Fruit fly (Drosophila melanogaster) whole organism, embryonic: ENCODE results near the gene CG43062.

ENCODE experiments used
- Atf-2 ChIP-seq: fragments of 200-800 bp; sonication (Bioruptor generic); optimal IDR thresholded peaks from 2 replicates; lab custom pipeline; 2016; ENCODE audit warnings: missing biosample characterization, missing genetic modification characterization
- Bgb ChIP-seq: fragments of 200-800 bp; sonication (Bioruptor generic); IDR thresholded peaks from 2 replicates; pipeline ENCODE4 v1.3.6; 2022; ENCODE audit warnings: missing biosample characterization, missing genetic modification characterization; ENCODE audit not compliant: partially characterized antibody
- C15 ChIP-seq: fragments of 200-800 bp; sonication (Bioruptor generic); IDR thresholded peaks from 3 replicates; pipeline ENCODE4 v1.3.6; 2022; ENCODE audit warnings: missing biosample characterization, missing genetic modification characterization
- CG10321 ChIP-seq: fragments of 200-800 bp; sonication (Bioruptor generic); IDR thresholded peaks from 2 replicates; pipeline ENCODE4 v1.3.6; 2022; ENCODE audit warnings: missing biosample characterization, missing genetic modification characterization
- CG11398 ChIP-seq: fragments of 200-800 bp; sonication (Bioruptor generic); optimal IDR thresholded peaks from 2 replicates; lab custom pipeline; 2016; ENCODE audit warnings: missing biosample characterization, missing genetic modification characterization
- CG11560 ChIP-seq: fragments of 200-800 bp; sonication (Bioruptor generic); IDR thresholded peaks from 3 replicates; pipeline ENCODE4 v1.3.6; 2022; ENCODE audit warnings: missing biosample characterization, missing genetic modification characterization
- CG11723 ChIP-seq: fragments of 200-800 bp; sonication (Bioruptor generic); optimal IDR thresholded peaks from 2 replicates; lab custom pipeline; 2017; ENCODE audit warnings: missing biosample characterization, mild to moderate bottlenecking, missing genetic modification characterization
- CG1529 ChIP-seq: fragments of 200-800 bp; sonication (Bioruptor generic); optimal IDR thresholded peaks from 3 replicates; lab custom pipeline; 2018; ENCODE audit warnings: missing biosample characterization, missing genetic modification characterization
- CG16779 ChIP-seq: fragments of 200-800 bp; sonication (Bioruptor generic); IDR thresholded peaks from 2 replicates; pipeline ENCODE4 v1.3.6; 2022; ENCODE audit warnings: missing biosample characterization, missing genetic modification characterization
- CG16815 ChIP-seq: fragments of 200-800 bp; sonication (Bioruptor generic); optimal IDR thresholded peaks from 3 replicates; lab custom pipeline; 2017; ENCODE audit warnings: missing biosample characterization, mild to moderate bottlenecking, missing genetic modification characterization
- CG17359 ChIP-seq: fragments of 200-800 bp; sonication (Bioruptor generic); optimal IDR thresholded peaks from 3 replicates; lab custom pipeline; 2018; ENCODE audit warnings: missing biosample characterization, mild to moderate bottlenecking, missing genetic modification characterization, moderate library complexity
- CG18011 ChIP-seq: fragments of 200-800 bp; sonication (Bioruptor generic); optimal IDR thresholded peaks from 2 replicates; lab custom pipeline; 2017; ENCODE audit warnings: missing biosample characterization, missing genetic modification characterization, mild to moderate bottlenecking, moderate library complexity, missing genotype
- CG18262 ChIP-seq: fragments of 200-800 bp; optimal IDR thresholded peaks from 3 replicates; lab custom pipeline; 2019; ENCODE audit warnings: missing biosample characterization, mild to moderate bottlenecking, missing genetic modification characterization, moderate library complexity
- CG1832 ChIP-seq: fragments of 200-800 bp; sonication (Bioruptor generic); optimal IDR thresholded peaks from 2 replicates; lab custom pipeline; 2017; ENCODE audit warnings: missing biosample characterization, mild to moderate bottlenecking, missing genetic modification characterization, inconsistent platforms
- CG4328 ChIP-seq: fragments of 200-800 bp; sonication (Bioruptor generic); optimal IDR thresholded peaks from 3 replicates; lab custom pipeline; 2017; ENCODE audit warnings: missing biosample characterization, missing genetic modification reagents, missing genetic modification characterization
- CG4424 ChIP-seq: fragments of 200-800 bp; sonication (Bioruptor generic); optimal IDR thresholded peaks from 3 replicates; lab custom pipeline; 2016; ENCODE audit warnings: missing biosample characterization, missing genetic modification characterization
- CG5245 ChIP-seq: fragments of 200-800 bp; sonication (Bioruptor generic); optimal IDR thresholded peaks from 3 replicates; lab custom pipeline; 2016; ENCODE audit warnings: missing biosample characterization, missing genetic modification characterization
- CG7987 ChIP-seq: fragments of 200-800 bp; sonication (Bioruptor generic); optimal IDR thresholded peaks from 2 replicates; lab custom pipeline; 2018; ENCODE audit warnings: missing biosample characterization, mild to moderate bottlenecking, missing genetic modification characterization, moderate library complexity
- CG8290 ChIP-seq, 3 experiments: fragments of 200-800 bp; sonication (Bioruptor generic); optimal IDR thresholded peaks; 2 replicates each; lab custom pipeline; 2016 to 2019; ENCODE audit warnings: missing biosample characterization in 3 of 3, missing genetic modification characterization in 3 of 3, mild to moderate bottlenecking in 2 of 3, moderate library complexity in 1 of 3
- D ChIP-seq, 2 experiments: fragments of 200-800 bp in 1 of 2; fragments of >200 bp in 1 of 2; sonication (Bioruptor generic) in 1 of 2; optimal IDR thresholded peaks; 2 replicates in 1 of 2; 3 replicates in 1 of 2; lab custom pipeline; 2017; ENCODE audit warnings: mild to moderate bottlenecking in 1 of 2, missing biosample characterization in 1 of 2, missing genetic modification characterization in 1 of 2, missing genetic modification reagents in 1 of 2
- D19B ChIP-seq: fragments of 200-800 bp; sonication (Bioruptor generic); optimal IDR thresholded peaks from 2 replicates; lab custom pipeline; 2017; ENCODE audit warnings: missing biosample characterization, mild to moderate bottlenecking, missing genetic modification characterization
- Dad ChIP-seq: fragments of 200-800 bp; sonication (Bioruptor generic); optimal IDR thresholded peaks from 3 replicates; lab custom pipeline; 2016; ENCODE audit warnings: missing biosample characterization, missing genetic modification characterization
- Dref ChIP-seq: fragments of 200-800 bp; sonication (Bioruptor generic); IDR thresholded peaks from 2 replicates; pipeline ENCODE4 v1.3.6; 2022; ENCODE audit warnings: missing biosample characterization, missing genetic modification characterization
- Ets97D ChIP-seq: fragments of 200-800 bp; sonication (Bioruptor generic); optimal IDR thresholded peaks from 3 replicates; lab custom pipeline; 2016; ENCODE audit warnings: missing biosample characterization, missing genetic modification characterization
- Fer1 ChIP-seq: fragments of 200-800 bp; sonication (Bioruptor generic); optimal IDR thresholded peaks from 2 replicates; lab custom pipeline; 2017; ENCODE audit warnings: missing biosample characterization, mild to moderate bottlenecking, missing genetic modification characterization
- HLH3B ChIP-seq: fragments of 200-800 bp; sonication (Bioruptor generic); IDR thresholded peaks from 2 replicates; pipeline ENCODE4 v1.3.6; 2022; ENCODE audit warnings: missing biosample characterization, missing genetic modification characterization
- Six4 ChIP-seq: fragments of 200-800 bp; sonication (Bioruptor generic); optimal IDR thresholded peaks from 2 replicates; lab custom pipeline; 2016; ENCODE audit warnings: missing biosample characterization, missing genetic modification characterization
- bigmax ChIP-seq: fragments of 200-800 bp; sonication (Bioruptor generic); optimal IDR thresholded peaks from 2 replicates; lab custom pipeline; 2018; ENCODE audit warnings: missing biosample characterization, mild to moderate bottlenecking, missing genetic modification characterization
- btn ChIP-seq: fragments of 200-800 bp; sonication (Bioruptor generic); optimal IDR thresholded peaks from 2 replicates; lab custom pipeline; 2016; ENCODE audit warnings: missing biosample characterization, missing genetic modification characterization
- crp ChIP-seq, 2 experiments: fragments of 200-800 bp; sonication (Bioruptor generic); optimal IDR thresholded peaks; 2 replicates in 1 of 2; 3 replicates in 1 of 2; lab custom pipeline; 2017; ENCODE audit warnings: missing biosample characterization in 2 of 2, missing genetic modification characterization in 2 of 2, mild to moderate bottlenecking in 1 of 2, moderate library complexity in 1 of 2
- da ChIP-seq: fragments of 200-800 bp; sonication (Bioruptor generic); optimal IDR thresholded peaks from 2 replicates; lab custom pipeline; 2016; ENCODE audit warnings: missing biosample characterization, missing genetic modification characterization
- fd3F ChIP-seq: fragments of 200-800 bp; sonication (Bioruptor generic); optimal IDR thresholded peaks from 2 replicates; lab custom pipeline; 2018; ENCODE audit warnings: missing biosample characterization, mild to moderate bottlenecking, missing genetic modification characterization, moderate library complexity
- fd64A ChIP-seq: fragments of 200-800 bp; sonication (Bioruptor generic); optimal IDR thresholded peaks from 3 replicates; lab custom pipeline; 2018; ENCODE audit warnings: missing biosample characterization, mild to moderate bottlenecking, missing genetic modification characterization
- ftz-f1 ChIP-seq: fragments of 200-800 bp; sonication (Bioruptor generic); optimal IDR thresholded peaks from 2 replicates; lab custom pipeline; 2016; ENCODE audit warnings: missing biosample characterization, missing genetic modification characterization
- gcm ChIP-seq: fragments of 200-800 bp; sonication (Bioruptor generic); optimal IDR thresholded peaks from 2 replicates; lab custom pipeline; 2019; ENCODE audit warnings: missing biosample characterization, mild to moderate bottlenecking, missing genetic modification characterization, moderate library complexity
- klu ChIP-seq: fragments of 200-800 bp; sonication (Bioruptor generic); IDR thresholded peaks from 2 replicates; pipeline ENCODE4 v1.3.6; 2022; ENCODE audit warnings: missing biosample characterization, missing genetic modification characterization
- lola ChIP-seq, 3 experiments: fragments of >200 bp in 2 of 3; fragments of 200-800 bp in 1 of 3; sonication (Bioruptor generic) in 1 of 3; optimal IDR thresholded peaks; 2 replicates each; lab custom pipeline; 2017 to 2019; ENCODE audit warnings: missing biosample characterization in 3 of 3, missing genetic modification characterization in 3 of 3, mild to moderate bottlenecking in 1 of 3, moderate library complexity in 1 of 3
- maf-S ChIP-seq: fragments of 200-800 bp; sonication (Bioruptor generic); optimal IDR thresholded peaks from 2 replicates; lab custom pipeline; 2016; ENCODE audit warnings: missing biosample characterization, missing genetic modification characterization
- mld ChIP-seq: fragments of 200-800 bp; sonication (Bioruptor generic); IDR thresholded peaks from 3 replicates; pipeline ENCODE4 v1.3.6; 2022; ENCODE audit warnings: missing biosample characterization, missing genetic modification characterization; ENCODE audit not compliant: partially characterized antibody
- otp ChIP-seq: fragments of 200-800 bp; sonication (Bioruptor generic); IDR thresholded peaks from 3 replicates; pipeline ENCODE4, ENCODE4 v1.3.6; 2022; ENCODE audit warnings: missing biosample characterization, missing genetic modification characterization
- pan ChIP-seq, 4 experiments: fragments of >200 bp in 3 of 4; fragments of 200-800 bp in 1 of 4; sonication (Bioruptor generic) in 1 of 4; optimal IDR thresholded peaks in 3 of 4; IDR thresholded peaks in 1 of 4; 2 replicates each; pipeline versions ENCODE4 v1.3.6 to Lab custom; 2017 to 2022; ENCODE audit warnings: missing biosample characterization in 2 of 4, missing genetic modification characterization in 2 of 4, mixed read lengths in 1 of 4
- pnt ChIP-seq: fragments of 200-800 bp; sonication (Bioruptor generic); optimal IDR thresholded peaks from 3 replicates; lab custom pipeline; 2016; ENCODE audit warnings: missing biosample characterization, missing genetic modification characterization
- pros ChIP-seq: fragments of 200-800 bp; sonication (Bioruptor generic); optimal IDR thresholded peaks from 3 replicates; lab custom pipeline; 2019; ENCODE audit warnings: missing biosample characterization, mild to moderate bottlenecking, missing genetic modification characterization, moderate library complexity
- salm ChIP-seq: fragments of 200-800 bp; sonication (Bioruptor generic); optimal IDR thresholded peaks from 2 replicates; lab custom pipeline; 2018; ENCODE audit warnings: missing biosample characterization, mild to moderate bottlenecking, missing genetic modification characterization
- sima ChIP-seq: fragments of 200-800 bp; sonication (Bioruptor generic); optimal IDR thresholded peaks from 2 replicates; lab custom pipeline; 2016; ENCODE audit warnings: missing biosample characterization, missing genetic modification characterization
- tll ChIP-seq, 2 experiments: fragments of 200-800 bp in 1 of 2; fragments of >200 bp in 1 of 2; sonication (Bioruptor generic) in 1 of 2; optimal IDR thresholded peaks; 2 replicates each; lab custom pipeline; 2017 to 2019; ENCODE audit warnings: missing biosample characterization in 2 of 2, missing genetic modification characterization in 2 of 2, mild to moderate bottlenecking in 1 of 2, moderate library complexity in 1 of 2
- zf30C ChIP-seq: fragments of 200-800 bp; sonication (Bioruptor generic); optimal IDR thresholded peaks from 3 replicates; lab custom pipeline; 2018; ENCODE audit warnings: missing biosample characterization, mild to moderate bottlenecking, missing genetic modification characterization

The CG43062 gene

DNA sequence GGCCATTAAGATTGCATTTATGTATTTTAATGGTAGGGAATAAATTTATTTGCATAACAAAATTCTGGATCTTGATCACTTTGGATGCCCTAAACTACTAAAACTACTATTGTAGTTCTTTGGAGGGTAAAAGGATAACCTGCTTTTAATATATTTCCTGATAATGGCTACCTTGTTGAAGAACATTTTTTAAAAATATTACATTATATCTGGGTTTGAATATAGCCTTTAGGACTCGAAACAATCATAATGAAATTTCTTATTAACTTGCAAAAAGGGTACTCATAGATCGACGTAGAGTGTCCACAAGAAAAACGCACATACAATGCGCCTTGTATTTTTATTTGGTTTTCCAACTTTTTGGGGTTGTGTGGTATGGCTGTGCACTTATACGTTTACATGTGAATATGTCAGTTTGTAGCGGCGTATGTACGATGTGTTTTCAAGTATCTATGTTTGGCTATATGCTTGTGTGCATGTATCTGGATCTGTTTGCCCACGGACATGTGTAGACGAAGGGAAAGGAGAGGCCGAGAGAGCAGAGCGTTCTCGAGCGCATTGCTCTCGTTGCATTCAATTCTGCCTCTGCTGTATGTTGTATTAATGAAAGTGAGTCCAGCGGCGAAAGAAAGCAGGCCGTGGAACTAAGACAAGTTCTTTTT lies 29.4 kb downstream of the CG43062 start (continued):
- TF ChIP-seq da (GFP tag; lab: Kevin White, UChicago) = no peak
- TF ChIP-seq Fer1 (GFP tag; lab: Kevin White, UChicago) = no peak
- TF ChIP-seq maf-S = no peak
- TF ChIP-seq CG11723 (GFP tag; lab: Kevin White, UChicago) = peak; percentile 12
- no peak for TF ChIP-seq CG10321 (GFP tag; lab: Robert Waterston, UW)
- peak; percentile 70 for TF ChIP-seq gcm (GFP tag; lab: Kevin White, UChicago)
- TF ChIP-seq CG16815 = peak; percentile 78
- no peak for TF ChIP-seq pan (optimal IDR thresholded peaks at IDR 0.05; lab: Kevin White, UChicago)
- peak in 1 of 2 experiments; percentile 50 for TF ChIP-seq pan (GFP tag; optimal IDR thresholded peaks at IDR 0.05 in 1 of 2, IDR thresholded peaks at IDR 0.05 in 1 of 2)
- no peak for TF ChIP-seq fd3F (GFP tag; lab: Kevin White, UChicago)
- TF ChIP-seq mld (GFP tag; lab: Robert Waterston, UW) = no peak
- 0 out of 3 replicates have a peak, but pooled peaks have one; percentile 3 for TF ChIP-seq otp (GFP tag; lab: Robert Waterston, UW)
- TF ChIP-seq CG11560 (tag; lab: Robert Waterston, UW) = no peak; the same call in 2 of the 3 replicates
- peak; percentile 57 for TF ChIP-seq Six4
- TF ChIP-seq D (optimal IDR thresholded peaks at IDR 0.05; lab: Kevin White, UChicago) = no peak
- TF ChIP-seq D (GFP tag; optimal IDR thresholded peaks at IDR 0.05; lab: Kevin White, UChicago) = peak; percentile 79
- peak in 1 of 2 experiments; percentile 77 for TF ChIP-seq tll (GFP tag; optimal IDR thresholded peaks at IDR 0.05; lab: Kevin White, UChicago)
- no peak for TF ChIP-seq sima
- TF ChIP-seq pros = peak; percentile 65
- no peak for TF ChIP-seq CG7987
- no peak for TF ChIP-seq C15
- peak; percentile 78 for TF ChIP-seq salm (tag; lab: Kevin White, UChicago)
- TF ChIP-seq klu (GFP tag; lab: Robert Waterston, UW) = no peak
- no peak for TF ChIP-seq bigmax (GFP tag; lab: Kevin White, UChicago)
- no peak for TF ChIP-seq ftz-f1 (GFP tag; lab: Kevin White, UChicago)
- peak; percentile 86 for TF ChIP-seq CG8290 (GFP tag; optimal IDR thresholded peaks at IDR 0.05; lab: Kevin White, UChicago)
- TF ChIP-seq CG8290 (tag; optimal IDR thresholded peaks at IDR 0.05; lab: Kevin White, UChicago) = peak in 1 of 2 experiments; percentile 22
- no peak for TF ChIP-seq CG18011 (GFP tag; lab: Kevin White, UChicago)
- no peak for TF ChIP-seq crp (GFP tag; optimal IDR thresholded peaks at IDR 0.05; lab: Kevin White, UChicago)
- TF ChIP-seq CG5245 = peak; percentile 50
- TF ChIP-seq fd64A = no peak
- TF ChIP-seq CG11398 = peak; percentile 40
- TF ChIP-seq CG1529 (GFP tag; lab: Kevin White, UChicago) = peak; percentile 76
- peak; percentile 61 for TF ChIP-seq pnt (GFP tag; lab: Kevin White, UChicago)
- no peak for TF ChIP-seq CG1832 (GFP tag; lab: Kevin White, UChicago)
- TF ChIP-seq btn (GFP tag; lab: Kevin White, UChicago) = peak; percentile 68
- no peak for TF ChIP-seq D19B
- TF ChIP-seq zf30C = no peak
- peak; percentile 63 for TF ChIP-seq HLH3B
- TF ChIP-seq CG17359 (tag; lab: Kevin White, UChicago) = peak; percentile 71
- TF ChIP-seq Ets97D (GFP tag; lab: Kevin White, UChicago) = peak; percentile 3
- TF ChIP-seq CG16779 (GFP tag; lab: Robert Waterston, UW) = no peak
- no peak for TF ChIP-seq Bgb (GFP tag; lab: Robert Waterston, UW)
- TF ChIP-seq Dref = no peak
- TF ChIP-seq Atf-2 (GFP tag; lab: Kevin White, UChicago) = peak; percentile 62
- peak; percentile 95 for TF ChIP-seq CG18262 (tag; lab: Kevin White, UChicago)
- TF ChIP-seq Dad (GFP tag; lab: Kevin White, UChicago) = no peak
- TF ChIP-seq CG4328 (GFP tag; lab: Kevin White, UChicago) = no peak
- peak; percentile 80 for TF ChIP-seq CG4424 (GFP tag; lab: Kevin White, UChicago)
- peak in 1 of 3 experiments; percentile 97 for TF ChIP-seq lola (GFP tag; optimal IDR thresholded peaks at IDR 0.05; lab: Kevin White, UChicago)
